Fruit fly (Drosophila melanogaster) whole organism, embryonic: Measurements from ENCODE around the gene CG5390.

Experiments used
- Bgb ChIP-seq: fragments of 200-800 bp; sonication (Bioruptor generic); IDR thresholded peaks from 2 replicates; pipeline ENCODE4 v1.3.6; 2022; ENCODE audit warnings: missing biosample characterization, missing genetic modification characterization; ENCODE audit not compliant: partially characterized antibody
- CG10267 ChIP-seq: fragments of 200-800 bp; sonication (Bioruptor generic); optimal IDR thresholded peaks from 2 replicates; lab custom pipeline; 2018; ENCODE audit warnings: missing biosample characterization, mild to moderate bottlenecking, missing genetic modification characterization, moderate library complexity
- CG10462 ChIP-seq: fragments of 200-800 bp; sonication (Bioruptor generic); optimal IDR thresholded peaks from 2 replicates; lab custom pipeline; 2016; ENCODE audit warnings: missing biosample characterization, missing genetic modification characterization
- CG10543 ChIP-seq: fragments of 200-800 bp; sonication (Bioruptor generic); optimal IDR thresholded peaks from 3 replicates; lab custom pipeline; 2017; ENCODE audit warnings: missing biosample characterization, mild to moderate bottlenecking, missing genetic modification characterization, moderate library complexity
- CG11398 ChIP-seq: fragments of 200-800 bp; sonication (Bioruptor generic); optimal IDR thresholded peaks from 2 replicates; lab custom pipeline; 2016; ENCODE audit warnings: missing biosample characterization, missing genetic modification characterization
- CG12659 ChIP-seq: fragments of 200-800 bp; sonication (Bioruptor generic); optimal IDR thresholded peaks from 3 replicates; lab custom pipeline; 2017; ENCODE audit warnings: mild to moderate bottlenecking, missing biosample characterization, missing genetic modification reagents, missing genetic modification characterization
- CG14710 ChIP-seq: fragments of 200-800 bp; sonication (Bioruptor generic); optimal IDR thresholded peaks from 3 replicates; lab custom pipeline; 2019; ENCODE audit warnings: missing biosample characterization, mild to moderate bottlenecking, missing genetic modification characterization, moderate library complexity
- CG15011 ChIP-seq: fragments of 200-800 bp; sonication (Bioruptor generic); optimal IDR thresholded peaks from 3 replicates; lab custom pipeline; 2018; ENCODE audit warnings: missing biosample characterization, mild to moderate bottlenecking, missing genetic modification characterization
- CG16815 ChIP-seq: fragments of 200-800 bp; sonication (Bioruptor generic); optimal IDR thresholded peaks from 3 replicates; lab custom pipeline; 2017; ENCODE audit warnings: missing biosample characterization, mild to moderate bottlenecking, missing genetic modification characterization
- CG2129 ChIP-seq: fragments of 200-800 bp; sonication (Bioruptor generic); IDR thresholded peaks from 2 replicates; pipeline ENCODE4 v1.3.6; 2022; ENCODE audit warnings: missing biosample characterization, missing genetic modification characterization; ENCODE audit not compliant: partially characterized antibody
- CG2199 ChIP-seq: fragments of 200-800 bp; sonication (Bioruptor generic); IDR thresholded peaks from 3 replicates; pipeline ENCODE4 v1.3.6; 2022; ENCODE audit warnings: missing biosample characterization, missing genetic modification characterization
- CG3065 ChIP-seq: fragments of 200-800 bp; sonication (Bioruptor generic); optimal IDR thresholded peaks from 2 replicates; lab custom pipeline; 2016; ENCODE audit warnings: missing biosample characterization, missing genetic modification characterization
- CG31224 ChIP-seq: fragments of 200-800 bp; sonication (Bioruptor generic); IDR thresholded peaks from 2 replicates; pipeline ENCODE4 v1.3.6; 2022; ENCODE audit warnings: missing biosample characterization, missing genetic modification characterization
- CG34422 ChIP-seq: fragments of 200-800 bp; sonication (Bioruptor generic); IDR thresholded peaks from 3 replicates; pipeline ENCODE4 v1.3.6; 2022; ENCODE audit warnings: missing biosample characterization, missing genetic modification characterization
- CG4730 ChIP-seq: fragments of 200-800 bp; sonication (Bioruptor generic); IDR thresholded peaks from 2 replicates; pipeline ENCODE4 v1.3.6; 2022; ENCODE audit warnings: missing biosample characterization, missing genetic modification characterization
- CG6175 ChIP-seq: fragments of 200-800 bp; sonication (Bioruptor generic); IDR thresholded peaks from 3 replicates; pipeline ENCODE4 v1.3.6; 2022; ENCODE audit warnings: missing biosample characterization, missing genetic modification characterization
- CG7745 ChIP-seq: fragments of 200-800 bp; sonication (Bioruptor generic); optimal IDR thresholded peaks from 2 replicates; lab custom pipeline; 2018; ENCODE audit warnings: missing biosample characterization, mild to moderate bottlenecking, missing genetic modification characterization, moderate library complexity
- CG8478 ChIP-seq: fragments of >200 bp; optimal IDR thresholded peaks from 2 replicates; lab custom pipeline; 2018
- CG8765 ChIP-seq: fragments of 200-800 bp; sonication (Bioruptor generic); IDR thresholded peaks from 2 replicates; pipeline ENCODE4 v1.3.6; 2022; ENCODE audit warnings: missing biosample characterization, missing genetic modification characterization
- D ChIP-seq, 2 experiments: fragments of 200-800 bp in 1 of 2; fragments of >200 bp in 1 of 2; sonication (Bioruptor generic) in 1 of 2; optimal IDR thresholded peaks; 2 replicates in 1 of 2; 3 replicates in 1 of 2; lab custom pipeline; 2017; ENCODE audit warnings: mild to moderate bottlenecking in 1 of 2, missing biosample characterization in 1 of 2, missing genetic modification characterization in 1 of 2, missing genetic modification reagents in 1 of 2
- D19A ChIP-seq: fragments of 200-800 bp; optimal IDR thresholded peaks from 3 replicates; lab custom pipeline; 2019; ENCODE audit warnings: missing biosample characterization, mild to moderate bottlenecking, missing genetic modification characterization, moderate library complexity
- Doc3 ChIP-seq: fragments of 200-800 bp; sonication (Bioruptor generic); IDR thresholded peaks from 3 replicates; pipeline ENCODE4 v1.3.6; 2022; ENCODE audit warnings: missing biosample characterization, missing genetic modification characterization; ENCODE audit not compliant: partially characterized antibody
- E2f1 ChIP-seq: fragments of 200-800 bp; sonication (Bioruptor generic); IDR thresholded peaks from 2 replicates; pipeline ENCODE4 v1.3.6; 2022; ENCODE audit warnings: missing biosample characterization, missing genetic modification characterization
- ERR ChIP-seq: fragments of 200-800 bp; sonication (Bioruptor generic); optimal IDR thresholded peaks from 2 replicates; lab custom pipeline; 2016; ENCODE audit warnings: missing biosample characterization, missing genetic modification characterization
- Ets97D ChIP-seq: fragments of 200-800 bp; sonication (Bioruptor generic); optimal IDR thresholded peaks from 3 replicates; lab custom pipeline; 2016; ENCODE audit warnings: missing biosample characterization, missing genetic modification characterization
- HLH4C ChIP-seq: fragments of 200-800 bp; sonication (Bioruptor generic); IDR thresholded peaks from 3 replicates; pipeline ENCODE4 v1.3.6; 2022; ENCODE audit warnings: missing biosample characterization, missing genetic modification characterization; ENCODE audit not compliant: partially characterized antibody
- MESR4 ChIP-seq: fragments of 200-800 bp; sonication (Bioruptor generic); optimal IDR thresholded peaks from 2 replicates; lab custom pipeline; 2018; ENCODE audit warnings: missing biosample characterization, mild to moderate bottlenecking, missing genetic modification characterization, moderate library complexity
- Nf-YC ChIP-seq: fragments of 200-800 bp; optimal IDR thresholded peaks from 3 replicates; lab custom pipeline; 2019; ENCODE audit warnings: missing biosample characterization, mild to moderate bottlenecking, missing genetic modification characterization, moderate library complexity
- Oaz ChIP-seq: fragments of 200-800 bp; sonication (Bioruptor generic); IDR thresholded peaks from 2 replicates; pipeline ENCODE4 v1.3.6; 2022; ENCODE audit warnings: missing biosample characterization, missing genetic modification characterization
- ase ChIP-seq: fragments of 200-800 bp; sonication (Bioruptor generic); IDR thresholded peaks from 3 replicates; pipeline ENCODE4 v1.3.6; 2022; ENCODE audit warnings: missing biosample characterization, missing genetic modification characterization
- bsh ChIP-seq, 2 experiments: fragments of 200-800 bp; sonication (Bioruptor generic); optimal IDR thresholded peaks; 2 replicates each; lab custom pipeline; 2017 to 2018; ENCODE audit warnings: mild to moderate bottlenecking in 2 of 2, missing biosample characterization in 2 of 2, missing genetic modification characterization in 2 of 2, moderate library complexity in 1 of 2
- caup ChIP-seq: fragments of 200-800 bp; sonication (Bioruptor generic); optimal IDR thresholded peaks from 3 replicates; lab custom pipeline; 2017; ENCODE audit warnings: missing biosample characterization, mild to moderate bottlenecking, missing genetic modification characterization, moderate library complexity; ENCODE audit not compliant: severe bottlenecking
- chinmo ChIP-seq: fragments of 200-800 bp; sonication (Bioruptor generic); IDR thresholded peaks from 4 replicates; pipeline ENCODE4 v1.3.6; 2022; ENCODE audit warnings: missing biosample characterization, missing genetic modification characterization; ENCODE audit not compliant: partially characterized antibody
- croc ChIP-seq: fragments of 200-800 bp; sonication (Bioruptor generic); conservative IDR thresholded peaks from 3 replicates; pipeline ENCODE4 v1.3.6; 2022; ENCODE audit warnings: missing biosample characterization, missing genetic modification characterization
- gfzf ChIP-seq: fragments of 200-800 bp; sonication (Bioruptor generic); optimal IDR thresholded peaks from 2 replicates; lab custom pipeline; 2016; ENCODE audit warnings: missing biosample characterization, mild to moderate bottlenecking, missing genetic modification characterization, moderate library complexity
- ham ChIP-seq: fragments of 200-800 bp; sonication (Bioruptor generic); IDR thresholded peaks from 2 replicates; pipeline ENCODE4 v1.3.6; 2022; ENCODE audit warnings: missing biosample characterization, missing genetic modification characterization
- jing ChIP-seq: fragments of 200-800 bp; sonication (Bioruptor generic); optimal IDR thresholded peaks from 2 replicates; lab custom pipeline; 2018; ENCODE audit warnings: missing biosample characterization, mild to moderate bottlenecking, missing genetic modification characterization
- kay ChIP-seq: fragments of 200-800 bp; sonication (Bioruptor generic); optimal IDR thresholded peaks from 2 replicates; lab custom pipeline; 2016; ENCODE audit warnings: missing biosample characterization, missing genetic modification characterization
- nmo ChIP-seq: fragments of 200-800 bp; sonication (Bioruptor generic); optimal IDR thresholded peaks from 2 replicates; lab custom pipeline; 2018; ENCODE audit warnings: missing biosample characterization, mild to moderate bottlenecking, missing genetic modification characterization, moderate library complexity
- oc ChIP-seq: fragments of 200-800 bp; sonication (Bioruptor generic); optimal IDR thresholded peaks from 2 replicates; lab custom pipeline; 2018; ENCODE audit warnings: missing biosample characterization, mild to moderate bottlenecking, missing genetic modification characterization, moderate library complexity
- p53 ChIP-seq: fragments of 200-800 bp; sonication (Bioruptor generic); optimal IDR thresholded peaks from 2 replicates; lab custom pipeline; 2016; ENCODE audit warnings: missing biosample characterization, missing genetic modification characterization
- peb ChIP-seq: fragments of 200-800 bp; sonication (Bioruptor generic); IDR thresholded peaks from 2 replicates; pipeline ENCODE4 v1.3.6; 2022; ENCODE audit warnings: missing biosample characterization, missing genetic modification characterization
- pros ChIP-seq: fragments of 200-800 bp; sonication (Bioruptor generic); optimal IDR thresholded peaks from 3 replicates; lab custom pipeline; 2019; ENCODE audit warnings: missing biosample characterization, mild to moderate bottlenecking, missing genetic modification characterization, moderate library complexity
- ranshi ChIP-seq: fragments of 200-800 bp; sonication (Bioruptor generic); IDR thresholded peaks from 2 replicates; pipeline ENCODE4 v1.3.6; 2022; ENCODE audit warnings: missing biosample characterization, missing genetic modification characterization
- sens ChIP-seq: fragments of 200-800 bp; sonication (Bioruptor generic); peaks from one replicate; lab custom pipeline; 2016; ENCODE audit warnings: missing biosample characterization, missing genetic modification characterization
- tap ChIP-seq: fragments of 200-800 bp; optimal IDR thresholded peaks from 3 replicates; lab custom pipeline; 2019; ENCODE audit warnings: missing biosample characterization, mild to moderate bottlenecking, missing genetic modification characterization, moderate library complexity
- tin ChIP-seq: fragments of 200-800 bp; sonication (Bioruptor generic); optimal IDR thresholded peaks from 3 replicates; lab custom pipeline; 2016; ENCODE audit warnings: missing biosample characterization, missing genetic modification characterization
- usp ChIP-seq: fragments of >200 bp; optimal IDR thresholded peaks from 2 replicates; lab custom pipeline; 2017; ENCODE audit warnings: missing biosample characterization, missing genetic modification characterization
- wor ChIP-seq: fragments of 200-800 bp; sonication (Bioruptor generic); IDR thresholded peaks from 2 replicates; pipeline ENCODE4 v1.3.6; 2022; ENCODE audit warnings: missing biosample characterization, missing genetic modification characterization
- zfh2 ChIP-seq: fragments of 200-800 bp; sonication (Bioruptor generic); optimal IDR thresholded peaks from 2 replicates; lab custom pipeline; 2016; ENCODE audit warnings: missing biosample characterization, missing genetic modification characterization

Gene CG5390

DNA sequence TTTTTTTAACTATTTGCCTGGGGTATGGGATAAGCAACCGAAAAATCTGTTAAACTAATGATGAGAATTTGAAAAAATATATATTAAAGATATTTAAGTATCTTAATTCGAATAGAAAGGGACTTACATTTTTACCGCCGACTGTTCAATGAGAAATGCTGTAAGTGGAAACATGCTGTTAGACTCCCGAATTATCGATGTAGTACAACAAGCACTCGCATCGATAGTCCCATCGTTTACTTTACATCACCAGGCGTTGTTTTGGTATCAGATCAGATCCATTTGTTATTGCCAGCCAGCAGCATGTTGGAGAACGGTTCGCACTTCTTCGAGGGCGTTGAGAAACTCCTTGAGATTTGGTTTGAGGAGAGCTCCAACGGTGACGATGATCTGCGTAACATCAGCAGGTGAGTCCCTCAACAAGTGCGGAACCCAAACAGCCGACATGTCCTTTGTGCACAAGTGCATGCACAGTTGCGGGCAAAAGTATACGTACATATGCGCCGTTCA is 32.9 kb upstream of the CG5390 start, which contains the start of gene SamDC (continued):
- TF ChIP-seq CG31224 (GFP tag; lab: Robert Waterston, UW) (no peak), tap (tag; lab: Kevin White, UChicago) (no peak), D19A (tag; lab: Kevin White, UChicago) (peak; percentile 55), CG8765 (GFP tag; lab: Robert Waterston, UW) (no peak), p53 (no peak), tin (GFP tag; lab: Kevin White, UChicago) (peak; percentile 13), Doc3 (peak; percentile 68), Nf-YC (no peak), CG16815 (peak; percentile 7), Oaz (GFP tag; lab: Robert Waterston, UW) (no peak), ranshi (no peak), Ets97D (peak; percentile 42), pros (GFP tag; lab: Kevin White, UChicago) (peak; percentile 14), CG8478 (no peak), gfzf (GFP tag; lab: Kevin White, UChicago) (peak; percentile 35), CG10267 (tag; lab: Kevin White, UChicago) (peak; percentile 58), D (optimal IDR thresholded peaks at IDR 0.05; lab: Kevin White, UChicago) (no peak), D (GFP tag; optimal IDR thresholded peaks at IDR 0.05; lab: Kevin White, UChicago) (no peak), CG11398 (GFP tag; lab: Kevin White, UChicago) (no peak), kay (GFP tag; lab: Kevin White, UChicago) (no peak), wor (GFP tag; lab: Robert Waterston, UW) (no peak), MESR4 (GFP tag; lab: Kevin White, UChicago) (peak; percentile 88), CG7745 (tag; lab: Kevin White, UChicago) (peak; percentile 54), ham (GFP tag; lab: Robert Waterston, UW) (no peak), jing (no peak), croc (GFP tag; lab: Robert Waterston, UW) (no peak), oc (tag; lab: Kevin White, UChicago) (no peak), ase (no peak), sens (GFP tag; lab: Kevin White, UChicago) (peak; percentile 84), nmo (peak; percentile 46), HLH4C (GFP tag; lab: Robert Waterston, UW) (peak; percentile 76), CG12659 (GFP tag; lab: Kevin White, UChicago) (peak; percentile 74), CG2199 (GFP tag; lab: Robert Waterston, UW) (peak; percentile 67; the same call in 2 of the 3 replicates), caup (GFP tag; lab: Kevin White, UChicago) (peak; percentile 45), CG15011 (GFP tag; lab: Kevin White, UChicago) (no peak), usp (GFP tag; lab: Kevin White, UChicago) (no peak), CG6175 (GFP tag; lab: Robert Waterston, UW) (no peak), CG34422 (GFP tag; lab: Robert Waterston, UW) (peak; percentile 72; the same call in 2 of the 3 replicates), CG3065 (GFP tag; lab: Kevin White, UChicago) (no peak), ERR (GFP tag; lab: Kevin White, UChicago) (no peak), E2f1 (GFP tag; lab: Robert Waterston, UW) (no peak), bsh (GFP tag; optimal IDR thresholded peaks at IDR 0.05; lab: Kevin White, UChicago) (peak in 1 of 2 experiments; percentile 49), zfh2 (peak; percentile 27), CG10543 (no peak), Bgb (peak; percentile 93), CG14710 (tag; lab: Kevin White, UChicago) (peak; percentile 47), CG4730 (no peak), CG2129 (GFP tag; lab: Robert Waterston, UW) (peak; percentile 57; the same call in 1 of the 2 replicates), chinmo (GFP tag; lab: Robert Waterston, UW) (peak; percentile 90; the same call in 3 of the 4 replicates), peb (GFP tag; lab: Robert Waterston, UW) (no peak; the same call in 1 of the 2 replicates), CG10462 (GFP tag; lab: Kevin White, UChicago) (no peak)
